Worm (Caenorhabditis elegans) whole organism, L4 larva: Measurements from ENCODE around the gene sdz-38.

Experiments
- F10B5.3 ChIP-seq: sonication (generic microtip); optimal IDR thresholded peaks from 2 replicates; lab custom pipeline; 2016; ENCODE audit warnings: mild to moderate bottlenecking, missing genetic modification characterization, missing compliant biosample characterization
- R02D3.7 ChIP-seq: fragments of 150-350 bp; sonication (generic microtip); optimal IDR thresholded peaks from 3 replicates; lab custom pipeline; 2014; ENCODE audit warnings: missing biosample characterization, missing genetic modification characterization
- Y48G9A.11 ChIP-seq: fragments of 200-800 bp; sonication (Bioruptor generic); IDR thresholded peaks from 2 replicates; pipeline ENCODE4 v1.3.6; 2022; ENCODE audit warnings: missing genetic modification reagents, missing genetic modification characterization, missing compliant biosample characterization
- ZK546.5 ChIP-seq, 2 experiments: sonication (generic microtip); optimal IDR thresholded peaks; 2 replicates each; lab custom pipeline; 2017; ENCODE audit warnings: missing biosample characterization in 2 of 2, missing genetic modification characterization in 2 of 2
- aha-1 ChIP-seq: fragments of 150-350 bp; peaks from one replicate; lab custom pipeline; 2014; ENCODE audit warnings: missing biosample characterization, missing genetic modification characterization
- aly-2 ChIP-seq: sonication (generic microtip); optimal IDR thresholded peaks from 2 replicates; lab custom pipeline; 2018; ENCODE audit warnings: missing biosample characterization, missing genetic modification characterization
- arid-1 ChIP-seq: fragments of 200-800 bp; sonication (Bioruptor generic); conservative IDR thresholded peaks from 2 replicates; pipeline ENCODE4 v1.3.6; 2022; ENCODE audit warnings: missing genetic modification reagents, missing genetic modification characterization, missing compliant biosample characterization
- ceh-28 ChIP-seq: fragments of 150-350 bp; optimal IDR thresholded peaks from 2 replicates; lab custom pipeline; 2014; ENCODE audit warnings: missing biosample characterization, missing genetic modification reagents, missing genetic modification characterization
- ceh-82 ChIP-seq: sonication (generic microtip); optimal IDR thresholded peaks from 2 replicates; lab custom pipeline; 2017; ENCODE audit warnings: missing biosample characterization, missing genetic modification characterization
- dmd-6 ChIP-seq: fragments of 200-800 bp; sonication (Bioruptor generic); IDR thresholded peaks from 2 replicates; pipeline ENCODE4 v1.3.6; 2022; ENCODE audit warnings: missing genetic modification reagents, missing genetic modification characterization, missing compliant biosample characterization
- dve-1 ChIP-seq: sonication (generic microtip); optimal IDR thresholded peaks from 2 replicates; lab custom pipeline; 2017; ENCODE audit warnings: antibody characterized with exemption, mild to moderate bottlenecking, missing genetic modification characterization, missing compliant biosample characterization; ENCODE audit not compliant: insufficient read depth
- egl-27 ChIP-seq: sonication (generic microtip); optimal IDR thresholded peaks from 3 replicates; lab custom pipeline; 2017; ENCODE audit warnings: missing biosample characterization, missing genetic modification reagents, missing genetic modification characterization
- egl-43 ChIP-seq: fragments of 200-800 bp; sonication (Bioruptor generic); IDR thresholded peaks from 2 replicates; pipeline ENCODE4 v1.3.6; 2022; ENCODE audit warnings: missing genetic modification reagents, missing genetic modification characterization, missing compliant biosample characterization
- fkh-10 ChIP-seq: fragments of 150-350 bp; optimal IDR thresholded peaks from 2 replicates; lab custom pipeline; 2014; ENCODE audit warnings: missing biosample characterization, missing genetic modification reagents, missing genetic modification characterization
- hlh-11 ChIP-seq: fragments of 200-800 bp; sonication (Bioruptor generic); optimal IDR thresholded peaks from 2 replicates; lab custom pipeline; 2018; ENCODE audit warnings: mild to moderate bottlenecking, missing genetic modification characterization, missing compliant biosample characterization
- hlh-30 ChIP-seq: sonication (generic microtip); optimal IDR thresholded peaks from 2 replicates; lab custom pipeline; 2017; ENCODE audit warnings: antibody characterized with exemption, mild to moderate bottlenecking, missing genetic modification characterization, missing compliant biosample characterization; ENCODE audit not compliant: insufficient read depth
- lin-39 ChIP-seq: fragments of 150-350 bp; optimal IDR thresholded peaks from 2 replicates; lab custom pipeline; 2014; ENCODE audit warnings: missing biosample characterization, missing genetic modification reagents, missing genetic modification characterization
- madf-9 ChIP-seq: fragments of 200-800 bp; sonication (Bioruptor generic); conservative IDR thresholded peaks from 2 replicates; pipeline ENCODE4 v1.3.6; 2022; ENCODE audit warnings: missing genetic modification reagents, missing genetic modification characterization, missing compliant biosample characterization
- mdt-29 ChIP-seq: fragments of 200-800 bp; sonication (Bioruptor generic); IDR thresholded peaks from 2 replicates; pipeline ENCODE4 v1.3.6; 2022; ENCODE audit warnings: missing genetic modification reagents, missing genetic modification characterization, missing compliant biosample characterization
- mes-2 ChIP-seq: sonication (generic microtip); optimal IDR thresholded peaks from 2 replicates; lab custom pipeline; 2016; ENCODE audit warnings: missing genotype, mild to moderate bottlenecking, missing genetic modification characterization, missing compliant biosample characterization; ENCODE audit not compliant: poor library complexity, severe bottlenecking
- mxl-3 ChIP-seq: fragments of 200-800 bp; sonication (Bioruptor generic); optimal IDR thresholded peaks from 2 replicates; lab custom pipeline; 2018; ENCODE audit warnings: mild to moderate bottlenecking, missing genetic modification characterization, missing compliant biosample characterization
- nhr-11 ChIP-seq: fragments of 150-350 bp; optimal IDR thresholded peaks from 2 replicates; lab custom pipeline; 2014; ENCODE audit warnings: missing biosample characterization, missing genetic modification characterization
- nhr-28 ChIP-seq: fragments of 150-350 bp; optimal IDR thresholded peaks from 2 replicates; lab custom pipeline; 2014; ENCODE audit warnings: missing biosample characterization, missing genetic modification characterization
- nhr-41 ChIP-seq: fragments of 200-800 bp; sonication (Bioruptor generic); IDR thresholded peaks from 2 replicates; pipeline ENCODE4 v1.3.6; 2022; ENCODE audit warnings: missing genetic modification reagents, missing genetic modification characterization, missing compliant biosample characterization
- nhr-48 ChIP-seq: sonication (generic microtip); optimal IDR thresholded peaks from 2 replicates; lab custom pipeline; 2016; ENCODE audit warnings: mild to moderate bottlenecking, missing genetic modification characterization, missing compliant biosample characterization
- rbr-2 ChIP-seq: sonication (generic microtip); optimal IDR thresholded peaks from 2 replicates; lab custom pipeline; 2016; ENCODE audit warnings: missing genotype, missing genetic modification characterization, missing compliant biosample characterization
- spr-3 ChIP-seq: fragments of 200-800 bp; sonication (Bioruptor generic); optimal IDR thresholded peaks from 2 replicates; lab custom pipeline; 2018; ENCODE audit warnings: mild to moderate bottlenecking, missing genetic modification characterization, missing compliant biosample characterization
- tra-1 ChIP-seq: fragments of 200-800 bp; sonication (Bioruptor generic); IDR thresholded peaks from 2 replicates; pipeline ENCODE4 v1.3.6; 2022; ENCODE audit warnings: missing genetic modification reagents, missing genetic modification characterization, missing compliant biosample characterization
- unc-130 ChIP-seq: sonication (generic microtip); optimal IDR thresholded peaks from 2 replicates; lab custom pipeline; 2016; ENCODE audit warnings: missing genetic modification reagents, missing genetic modification characterization, missing compliant biosample characterization
- unc-62 ChIP-seq, 3 experiments: fragments of 150-350 bp in 1 of 3; sonication (generic microtip); optimal IDR thresholded peaks in 2 of 3; peaks in 1 of 3; 1 replicate in 1 of 3; 2 replicates in 2 of 3; lab custom pipeline; 2014 to 2017; ENCODE audit warnings: missing biosample characterization in 3 of 3, missing genetic modification characterization in 3 of 3, missing genetic modification reagents in 3 of 3, missing genotype in 1 of 3
- vab-7 ChIP-seq: fragments of 200-800 bp; sonication (Bioruptor generic); IDR thresholded peaks from 2 replicates; pipeline ENCODE4 v1.3.6; 2022; ENCODE audit warnings: missing genetic modification reagents, missing genetic modification characterization, missing compliant biosample characterization
- zfp-3 ChIP-seq: fragments of 200-800 bp; sonication (Bioruptor generic); conservative IDR thresholded peaks from 2 replicates; pipeline ENCODE4 v1.3.6; 2022; ENCODE audit warnings: missing genetic modification reagents, missing genetic modification characterization, missing compliant biosample characterization

Gene sdz-38

DNA sequence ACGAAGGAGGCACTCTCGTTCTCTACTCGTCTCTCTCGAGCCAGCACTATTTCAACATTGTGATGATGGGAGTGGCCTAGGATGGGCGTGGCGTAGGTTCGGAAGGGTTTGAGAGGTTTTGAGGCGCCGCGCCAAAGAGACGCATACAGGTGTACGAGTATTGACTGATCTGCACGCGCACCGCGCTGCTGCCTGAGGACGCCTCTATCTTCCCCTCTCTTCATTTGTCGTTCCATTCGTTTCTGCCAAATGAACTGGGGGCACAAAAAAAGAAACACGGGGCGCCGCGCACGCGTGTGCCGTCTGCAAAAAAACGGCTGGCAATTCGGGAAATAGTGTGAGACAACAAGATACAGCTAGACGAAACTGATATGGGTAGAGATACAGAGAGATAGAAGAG is 34.4 kb upstream of the sdz-38 start, which contains the start of gene lec-2 (continued):
- TF ChIP-seq mes-2 (tag; lab: Kevin White, UChicago), result no peak
- TF ChIP-seq ceh-82, result no peak
- no peak for TF ChIP-seq unc-130 (GFP tag; lab: Kevin White, UChicago)
- peak; percentile 51 for TF ChIP-seq rbr-2
- TF ChIP-seq fkh-10 (GFP tag; lab: Kevin White, UChicago), result no peak
- no peak for TF ChIP-seq zfp-3 (GFP tag; lab: Robert Waterston, UW)
- TF ChIP-seq F10B5.3 (tag; lab: Kevin White, UChicago), result no peak
- no peak for TF ChIP-seq R02D3.7 (tag; lab: Kevin White, UChicago)
- TF ChIP-seq hlh-11 (tag; lab: Kevin White, UChicago), result peak; percentile 55
- TF ChIP-seq ZK546.5 (tag; optimal IDR thresholded peaks at IDR 0.05; lab: Kevin White, UChicago), result no peak
- peak; percentile 84 for TF ChIP-seq aha-1 (tag; lab: Kevin White, UChicago)
- peak; percentile 55 for TF ChIP-seq hlh-30 (tag; lab: Kevin White, UChicago)

DNA sequence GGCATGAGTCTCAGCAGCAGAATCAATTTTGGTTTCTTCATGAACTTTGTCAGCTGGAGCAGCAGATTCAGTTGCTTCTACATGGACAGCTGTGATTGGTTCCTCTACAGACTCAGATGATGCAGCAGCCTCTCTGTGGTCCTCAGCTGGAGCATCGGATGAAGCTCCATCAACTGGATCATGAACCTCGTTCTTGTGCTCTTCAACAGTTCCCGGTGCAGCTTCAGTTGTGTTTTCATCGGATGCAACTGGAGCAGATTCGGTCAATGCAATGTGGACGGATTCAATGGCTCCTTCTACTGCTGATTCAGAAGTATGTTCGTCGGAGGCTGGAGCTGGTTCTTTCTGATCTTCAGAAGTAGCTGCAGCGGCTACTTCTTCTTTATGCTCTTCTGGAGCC is 32.7 kb upstream of the sdz-38 start:
- no peak for TF ChIP-seq nhr-41 (GFP tag; lab: Robert Waterston, UW)
- peak in 1 of 2 experiments; percentile 72 for TF ChIP-seq unc-62 (GFP tag; optimal IDR thresholded peaks at IDR 0.05 in 1 of 2; lab: Kevin White, UChicago)
- no peak for TF ChIP-seq unc-62 (tag; optimal IDR thresholded peaks at IDR 0.05; lab: Kevin White, UChicago)

DNA sequence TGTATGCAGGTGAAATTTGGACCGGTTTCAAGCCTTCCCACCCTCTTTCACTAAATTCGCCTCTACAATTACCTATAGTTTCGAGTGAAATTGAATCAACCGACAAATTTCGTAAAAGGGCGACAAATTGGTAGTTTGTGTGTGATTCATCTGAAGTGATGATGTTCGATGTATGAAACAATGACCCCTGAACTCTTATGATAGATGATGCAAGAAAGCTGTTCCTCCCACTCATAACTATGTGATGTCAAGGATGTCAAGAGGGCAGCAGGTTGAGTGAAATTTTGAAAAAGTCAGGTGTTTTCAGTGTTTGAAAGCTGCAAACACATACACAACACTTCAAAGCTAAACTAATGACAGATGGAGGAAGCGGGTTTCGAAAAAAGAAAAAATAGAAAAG is 30.8 kb upstream of the sdz-38 start:
- TF ChIP-seq arid-1 (GFP tag; lab: Robert Waterston, UW) (no peak), vab-7 (GFP tag; lab: Robert Waterston, UW) (no peak), lin-39 (tag; lab: Kevin White, UChicago) (no peak), unc-62 (GFP tag; optimal IDR thresholded peaks at IDR 0.05 in 1 of 2; lab: Kevin White, UChicago) (peak in 1 of 2 experiments; percentile 57), unc-62 (tag; optimal IDR thresholded peaks at IDR 0.05; lab: Kevin White, UChicago) (no peak), nhr-11 (peak; percentile 75), mdt-29 (GFP tag; lab: Robert Waterston, UW) (no peak), Y48G9A.11 (GFP tag; lab: Robert Waterston, UW) (no peak), madf-9 (GFP tag; lab: Robert Waterston, UW) (no peak), tra-1 (0 out of 2 replicates have a peak, but pooled peaks have one; percentile 6), nhr-48 (no peak)
- TF ChIP-seq, all 104 proteins: peak for 3

DNA sequence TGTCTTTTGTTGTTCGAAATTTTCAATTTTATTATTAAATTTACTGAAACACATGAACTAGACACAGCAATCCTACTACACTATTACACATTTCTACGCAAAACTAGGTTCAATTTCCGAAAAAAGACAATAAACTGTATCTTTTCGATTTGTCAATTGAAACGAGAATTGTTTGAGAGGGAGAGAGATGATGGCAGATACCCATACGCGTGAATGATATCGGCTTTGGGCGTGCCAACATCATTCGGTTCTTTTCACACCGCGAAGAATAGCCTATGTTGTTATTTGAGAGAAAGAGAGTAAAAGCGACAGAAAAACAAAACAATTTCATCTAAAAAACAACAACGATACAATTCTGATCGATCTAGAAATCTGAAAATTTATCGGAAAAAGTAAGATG is 30.1 kb upstream of the sdz-38 start:
- TF ChIP-seq egl-43 (GFP tag; lab: Robert Waterston, UW), result no peak
- no peak for TF ChIP-seq spr-3 (GFP tag; lab: Kevin White, UChicago)
- no peak for TF ChIP-seq aly-2 (tag; lab: Kevin White, UChicago)
- TF ChIP-seq dmd-6 (GFP tag; lab: Robert Waterston, UW), result peak; percentile 16; the same call in 1 of the 2 replicates
- peak; percentile 29 for TF ChIP-seq mxl-3
- TF ChIP-seq unc-62 (GFP tag; optimal IDR thresholded peaks at IDR 0.05 in 1 of 2; lab: Kevin White, UChicago), result peak in 1 of 2 experiments; percentile 78
- no peak for TF ChIP-seq unc-62 (tag; optimal IDR thresholded peaks at IDR 0.05; lab: Kevin White, UChicago)
- peak; percentile 2 for TF ChIP-seq nhr-28 (tag; lab: Kevin White, UChicago)
- peak; percentile 28 for TF ChIP-seq dve-1

- TF ChIP-seq ZK546.5 (tag; optimal IDR thresholded peaks at IDR 0.05; lab: Kevin White, UChicago) (no peak), madf-9 (GFP tag; lab: Robert Waterston, UW) (no peak), aha-1 (tag; lab: Kevin White, UChicago) (peak; percentile 88), egl-27 (tag; lab: Kevin White, UChicago) (no peak), ceh-28 (tag; lab: Kevin White, UChicago) (no peak)
These were observed 29.3 kb upstream of the sdz-38 start for ce11 chrII:10010914-10011313.
